Worm (Caenorhabditis elegans): ENCODE measurements around the gene B0336.13.

DNA sequence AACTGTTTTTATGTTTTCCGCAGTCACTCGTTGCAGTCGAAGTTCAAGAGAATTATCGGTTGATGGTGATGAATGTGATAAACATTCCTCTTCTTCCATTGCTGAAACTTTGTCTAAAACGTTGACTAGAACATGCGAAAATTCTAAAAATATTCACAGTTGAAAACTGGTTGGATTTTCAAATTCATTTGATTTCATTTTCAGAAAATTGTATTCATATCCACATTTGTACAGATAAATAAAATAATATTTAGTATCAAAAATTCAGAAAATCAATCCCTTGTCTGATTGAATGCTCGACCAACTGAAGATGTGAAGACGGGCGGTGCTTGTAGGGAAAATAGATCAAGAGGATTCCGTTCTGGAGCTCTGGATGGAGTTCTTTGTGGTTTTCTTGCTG lies 16.0 kb upstream of the B0336.13 start, which contains the start of gene F54E7.9:
- TF ChIP-seq him-1 (tag; optimal IDR thresholded peaks at IDR 0.05) (no peak), dao-5 (tag; optimal IDR thresholded peaks at IDR 0.05) (no peak), W03F9.2 (tag; optimal IDR thresholded peaks at IDR 0.05) (no peak)
